Fruit fly (Drosophila melanogaster) whole organism: ENCODE measurements around the gene Ide.

ENCODE experiments used
- CG8478 ChIP-seq: fragments of >200 bp; optimal IDR thresholded peaks from 2 replicates; lab custom pipeline; 2018; ENCODE audit warnings: inconsistent platforms
- Dll ChIP-seq: fragments of >200 bp; optimal IDR thresholded peaks from 2 replicates; lab custom pipeline; 2017
- pan ChIP-seq: fragments of >200 bp; optimal IDR thresholded peaks from 2 replicates; lab custom pipeline; 2017
- psq ChIP-seq: fragments of >200 bp; optimal IDR thresholded peaks from 2 replicates; lab custom pipeline; 2017
- usp ChIP-seq: fragments of >200 bp; optimal IDR thresholded peaks from 2 replicates; lab custom pipeline; 2017; ENCODE audit warnings: missing biosample characterization, missing genetic modification characterization, mixed read lengths

DNA sequence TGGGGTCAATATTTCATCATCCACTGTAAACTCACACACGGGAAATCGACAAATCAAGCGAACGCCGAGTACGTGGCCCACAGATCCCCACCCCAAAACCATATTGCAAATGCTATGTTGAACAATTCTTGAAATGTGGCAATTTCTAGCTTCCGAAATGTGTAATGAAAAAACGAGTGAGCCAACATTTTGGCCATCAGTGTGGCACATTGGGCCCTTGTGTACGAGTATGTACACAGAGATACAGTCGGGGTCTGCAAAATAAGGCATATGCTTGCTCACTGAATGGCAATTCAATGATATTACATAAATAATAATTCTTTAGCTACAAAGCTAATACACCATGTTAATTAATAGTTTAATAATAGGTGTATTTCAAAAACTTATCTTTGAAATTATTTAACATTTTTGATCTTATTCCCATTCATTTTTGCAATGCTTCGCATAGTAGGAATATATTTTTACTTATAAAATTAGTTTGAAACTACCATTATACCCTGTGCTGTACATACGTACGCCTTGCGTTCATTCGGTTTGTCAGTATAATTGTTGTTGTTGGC, 23.9 kb upstream of the Ide start:
- no peak for TF ChIP-seq pan (lab: Kevin White, UChicago)
- no peak for TF ChIP-seq usp (GFP tag; lab: Kevin White, UChicago)
- TF ChIP-seq CG8478 (lab: Kevin White, UChicago) = no peak
- no peak for TF ChIP-seq Dll (lab: Kevin White, UChicago)
- no peak for TF ChIP-seq psq (lab: Kevin White, UChicago)
